Fruit fly (Drosophila melanogaster): Measurements from ENCODE around the gene Gr22f.

DNA sequence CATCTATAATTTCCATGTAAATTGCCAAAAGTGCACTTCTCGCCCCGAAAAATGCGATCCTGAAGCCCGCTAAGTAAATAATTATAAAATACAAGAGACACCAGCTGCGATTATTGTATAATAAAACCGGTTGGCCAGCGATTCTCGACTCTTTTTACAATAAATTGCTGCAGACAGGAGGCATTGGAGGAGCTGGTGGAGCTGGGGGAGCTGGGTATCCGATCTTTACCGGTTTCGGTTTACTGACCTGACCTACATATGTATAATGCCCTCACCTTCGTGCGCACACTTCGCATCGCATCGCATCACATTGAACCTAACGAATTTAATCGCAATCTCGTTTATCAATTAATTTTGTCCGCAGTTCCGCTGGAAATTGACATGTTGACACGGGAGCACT, 7.8 kb downstream of the Gr22f start:
- TF ChIP-seq Gug (GFP tag; IDR thresholded peaks at IDR 0.05), result no peak
- TF ChIP-seq CG7839 (tag; optimal IDR thresholded peaks at IDR 0.05), result no peak
- TF ChIP-seq br (optimal IDR thresholded peaks at IDR 0.05), result no peak
- no peak for TF ChIP-seq D (optimal IDR thresholded peaks at IDR 0.05)
- TF ChIP-seq D (GFP tag; optimal IDR thresholded peaks at IDR 0.05), result no peak
- TF ChIP-seq MBD-R2 (GFP tag; IDR thresholded peaks at IDR 0.05), result no peak
